Worm (Caenorhabditis elegans): ENCODE measurements around the gene rbd-1.

The rbd-1 gene

ce11 chrIV:12717531-12717930, 7.3 kb upstream of the rbd-1 start, which contains the start of gene C27D8.1:
C27D8.1 (plus strand) TSS chrIV:12717831.
- TF ChIP-seq che-1 (tag; optimal IDR thresholded peaks at IDR 0.05) (no peak), hlh-8 (tag; optimal IDR thresholded peaks at IDR 0.05) (no peak), ceh-31 (tag; optimal IDR thresholded peaks at IDR 0.05) (no peak), pros-1 (tag; optimal IDR thresholded peaks at IDR 0.05) (no peak), sox-4 (tag; optimal IDR thresholded peaks at IDR 0.05) (no peak), ceh-9 (tag; optimal IDR thresholded peaks at IDR 0.05) (no peak), pag-3 (tag; optimal IDR thresholded peaks at IDR 0.05; ENCODE audit: borderline replicate concordance) (no peak), fax-1 (tag; optimal IDR thresholded peaks at IDR 0.05) (no peak), unc-86 (tag; optimal IDR thresholded peaks at IDR 0.05) (no peak), fkh-10 (GFP tag; optimal IDR thresholded peaks at IDR 0.05) (no peak), npax-4 (tag; optimal IDR thresholded peaks at IDR 0.05) (no peak), ceh-18 (tag; optimal IDR thresholded peaks at IDR 0.05) (no peak), tbx-7 (tag; optimal IDR thresholded peaks at IDR 0.05) (no peak), F13H6.1 (tag; optimal IDR thresholded peaks at IDR 0.05) (no peak), pqm-1 (tag; optimal IDR thresholded peaks at IDR 0.05) (no peak), unc-55 (GFP tag; optimal IDR thresholded peaks at IDR 0.05) (no peak), dmd-4 (tag; optimal IDR thresholded peaks at IDR 0.05; ENCODE audit: borderline replicate concordance) (no peak), C08G9.2 (tag; optimal IDR thresholded peaks at IDR 0.05) (no peak), hlh-15 (tag; optimal IDR thresholded peaks at IDR 0.05) (no peak), zip-5 (tag; optimal IDR thresholded peaks at IDR 0.05) (no peak)

ce11 chrIV:12719664-12720063, 5.1 kb upstream of the rbd-1 start, which contains the start of gene idpp-7:
idpp-7 (plus strand) TSS chrIV:12719964.
- TF ChIP-seq npax-4 (tag; optimal IDR thresholded peaks at IDR 0.05) (no peak), ceh-9 (tag; optimal IDR thresholded peaks at IDR 0.05) (no peak), zip-5 (tag; optimal IDR thresholded peaks at IDR 0.05) (no peak), mec-3 (tag; optimal IDR thresholded peaks at IDR 0.05; ENCODE audit: borderline replicate concordance) (no peak), ama-1 (optimal IDR thresholded peaks at IDR 0.05) (no peak), che-1 (tag; optimal IDR thresholded peaks at IDR 0.05) (no peak), elt-2 (tag; optimal IDR thresholded peaks at IDR 0.05) (no peak), hlh-13 (GFP tag; optimal IDR thresholded peaks at IDR 0.05) (no peak), ets-4 (tag; optimal IDR thresholded peaks at IDR 0.05) (no peak), ceh-18 (tag; optimal IDR thresholded peaks at IDR 0.05) (no peak), tbx-7 (tag; optimal IDR thresholded peaks at IDR 0.05) (no peak)

ce11 chrIV:12721106-12721505, 3.7 kb upstream of the rbd-1 start, which contains the start of gene T23F6.2:
T23F6.2 (plus strand) TSS chrIV:12721356.
- TF ChIP-seq K02D7.2 (tag; optimal IDR thresholded peaks at IDR 0.05): no peak
- no peak for TF ChIP-seq odd-2 (tag; optimal IDR thresholded peaks at IDR 0.05)
- no peak for TF ChIP-seq ceh-9 (tag; optimal IDR thresholded peaks at IDR 0.05)
- TF ChIP-seq lim-6 (tag; optimal IDR thresholded peaks at IDR 0.05): no peak
- no peak for TF ChIP-seq dve-1 (tag; optimal IDR thresholded peaks at IDR 0.05)
- TF ChIP-seq hlh-15 (tag; optimal IDR thresholded peaks at IDR 0.05): no peak
- no peak for TF ChIP-seq zip-5 (tag; optimal IDR thresholded peaks at IDR 0.05)

ce11 chrIV:12725228-12725627, 442 bp downstream of the rbd-1 start:
- TF ChIP-seq pha-4 (tag; optimal IDR thresholded peaks at IDR 0.05) (no peak), ceh-30 (tag; optimal IDR thresholded peaks at IDR 0.05) (no peak), ceh-24 (tag; optimal IDR thresholded peaks at IDR 0.05) (no peak), sox-4 (tag; optimal IDR thresholded peaks at IDR 0.05) (no peak), madf-2 (tag; optimal IDR thresholded peaks at IDR 0.05) (no peak), elt-2 (tag; optimal IDR thresholded peaks at IDR 0.05) (no peak), ceh-9 (tag; optimal IDR thresholded peaks at IDR 0.05) (no peak), ceh-6 (GFP tag; optimal IDR thresholded peaks at IDR 0.05) (no peak), hlh-6 (tag; optimal IDR thresholded peaks at IDR 0.05) (no peak), pag-3 (tag; optimal IDR thresholded peaks at IDR 0.05; ENCODE audit: borderline replicate concordance) (no peak), npax-4 (tag; optimal IDR thresholded peaks at IDR 0.05) (no peak), C08G9.2 (tag; optimal IDR thresholded peaks at IDR 0.05) (no peak), gmeb-2 (tag; optimal IDR thresholded peaks at IDR 0.05) (no peak)

All from whole organism, late embryonic.